Fruit fly (Drosophila melanogaster) whole organism, embryonic: Measurements from ENCODE around the gene drl.

ENCODE experiments used
- Adf1 ChIP-seq: fragments of 200-800 bp; sonication (Bioruptor generic); IDR thresholded peaks from 2 replicates; pipeline ENCODE4 v1.3.6; 2022; ENCODE audit warnings: missing biosample characterization, missing genetic modification characterization
- Antp ChIP-seq: fragments of 200-800 bp; sonication (Bioruptor generic); optimal IDR thresholded peaks from 3 replicates; lab custom pipeline; 2016; ENCODE audit warnings: missing biosample characterization, missing genetic modification characterization
- CG10321 ChIP-seq: fragments of 200-800 bp; sonication (Bioruptor generic); IDR thresholded peaks from 2 replicates; pipeline ENCODE4 v1.3.6; 2022; ENCODE audit warnings: missing biosample characterization, missing genetic modification characterization
- CG12744 ChIP-seq: fragments of 200-800 bp; sonication (Bioruptor generic); optimal IDR thresholded peaks from 2 replicates; lab custom pipeline; 2016; ENCODE audit warnings: missing biosample characterization, missing genetic modification characterization
- CG12769 ChIP-seq: fragments of 200-800 bp; sonication (Bioruptor generic); optimal IDR thresholded peaks from 2 replicates; lab custom pipeline; 2019; ENCODE audit warnings: missing biosample characterization, mild to moderate bottlenecking, missing genetic modification characterization, moderate library complexity
- CG12942 ChIP-seq: fragments of 200-800 bp; sonication (Bioruptor generic); optimal IDR thresholded peaks from 3 replicates; lab custom pipeline; 2016; ENCODE audit warnings: missing biosample characterization, missing genetic modification characterization
- CG14667 ChIP-seq: fragments of 200-800 bp; sonication (Bioruptor generic); IDR thresholded peaks from 2 replicates; pipeline ENCODE4 v1.3.6; 2022; ENCODE audit warnings: missing biosample characterization, missing genetic modification characterization
- CG15696 ChIP-seq: fragments of 200-800 bp; sonication (Bioruptor generic); optimal IDR thresholded peaks from 2 replicates; lab custom pipeline; 2019; ENCODE audit warnings: missing biosample characterization, mild to moderate bottlenecking, missing genetic modification characterization, moderate library complexity
- CG16813 ChIP-seq: fragments of 200-800 bp; sonication (Bioruptor generic); IDR thresholded peaks from 3 replicates; pipeline ENCODE4 v1.3.6; 2022; ENCODE audit warnings: missing biosample characterization, missing genetic modification characterization; ENCODE audit not compliant: partially characterized antibody
- CG16863 ChIP-seq: fragments of 200-800 bp; sonication (Bioruptor generic); optimal IDR thresholded peaks from 3 replicates; lab custom pipeline; 2016; ENCODE audit warnings: missing biosample characterization, missing genetic modification characterization
- CG18262 ChIP-seq: fragments of 200-800 bp; optimal IDR thresholded peaks from 3 replicates; lab custom pipeline; 2019; ENCODE audit warnings: missing biosample characterization, mild to moderate bottlenecking, missing genetic modification characterization, moderate library complexity
- CG30020 ChIP-seq: fragments of 200-800 bp; optimal IDR thresholded peaks from 2 replicates; lab custom pipeline; 2019; ENCODE audit warnings: missing biosample characterization, mild to moderate bottlenecking, missing genetic modification characterization, moderate library complexity
- CG33213 ChIP-seq: fragments of 200-800 bp; sonication (Bioruptor generic); optimal IDR thresholded peaks from 3 replicates; lab custom pipeline; 2016; ENCODE audit warnings: missing biosample characterization, missing genetic modification characterization
- CG34376 ChIP-seq: fragments of 200-800 bp; sonication (Bioruptor generic); optimal IDR thresholded peaks from 2 replicates; lab custom pipeline; 2018; ENCODE audit warnings: missing biosample characterization, mild to moderate bottlenecking, missing genetic modification characterization
- CG3838 ChIP-seq: fragments of 200-800 bp; sonication (Bioruptor generic); optimal IDR thresholded peaks from 3 replicates; lab custom pipeline; 2016; ENCODE audit warnings: missing biosample characterization, missing genetic modification characterization
- CG4360 ChIP-seq: fragments of 200-800 bp; sonication (Bioruptor generic); IDR thresholded peaks from 2 replicates; pipeline ENCODE4 v1.3.6; 2022; ENCODE audit warnings: missing biosample characterization, missing genetic modification characterization
- CG7745 ChIP-seq: fragments of 200-800 bp; sonication (Bioruptor generic); optimal IDR thresholded peaks from 2 replicates; lab custom pipeline; 2018; ENCODE audit warnings: missing biosample characterization, mild to moderate bottlenecking, missing genetic modification characterization, moderate library complexity
- CG8290 ChIP-seq, 3 experiments: fragments of 200-800 bp; sonication (Bioruptor generic); optimal IDR thresholded peaks; 2 replicates each; lab custom pipeline; 2016 to 2019; ENCODE audit warnings: missing biosample characterization in 3 of 3, missing genetic modification characterization in 3 of 3, mild to moderate bottlenecking in 2 of 3, moderate library complexity in 1 of 3
- CG9215 ChIP-seq: fragments of 200-800 bp; sonication (Bioruptor generic); IDR thresholded peaks from 2 replicates; pipeline ENCODE4 v1.3.6; 2022; ENCODE audit warnings: missing biosample characterization, missing genetic modification characterization
- CG9932 ChIP-seq: fragments of 200-800 bp; sonication (Bioruptor generic); IDR thresholded peaks from 2 replicates; pipeline ENCODE4 v1.3.6; 2022; ENCODE audit warnings: missing biosample characterization, missing genetic modification characterization
- D19A ChIP-seq: fragments of 200-800 bp; optimal IDR thresholded peaks from 3 replicates; lab custom pipeline; 2019; ENCODE audit warnings: missing biosample characterization, mild to moderate bottlenecking, missing genetic modification characterization, moderate library complexity
- Dad ChIP-seq: fragments of 200-800 bp; sonication (Bioruptor generic); optimal IDR thresholded peaks from 3 replicates; lab custom pipeline; 2016; ENCODE audit warnings: missing biosample characterization, missing genetic modification characterization
- Gsc ChIP-seq: fragments of 200-800 bp; sonication (Bioruptor generic); IDR thresholded peaks from 2 replicates; pipeline ENCODE4 v1.3.6; 2022; ENCODE audit warnings: missing biosample characterization, missing genetic modification characterization
- HLH4C ChIP-seq: fragments of 200-800 bp; sonication (Bioruptor generic); IDR thresholded peaks from 3 replicates; pipeline ENCODE4 v1.3.6; 2022; ENCODE audit warnings: missing biosample characterization, missing genetic modification characterization; ENCODE audit not compliant: partially characterized antibody
- Lhr ChIP-seq: fragments of 200-800 bp; sonication (Bioruptor generic); optimal IDR thresholded peaks from 3 replicates; lab custom pipeline; 2017; ENCODE audit warnings: mild to moderate bottlenecking, missing biosample characterization, missing genetic modification reagents, missing genetic modification characterization
- MESR4 ChIP-seq: fragments of 200-800 bp; sonication (Bioruptor generic); optimal IDR thresholded peaks from 2 replicates; lab custom pipeline; 2018; ENCODE audit warnings: missing biosample characterization, mild to moderate bottlenecking, missing genetic modification characterization, moderate library complexity
- Mes4 ChIP-seq: fragments of 200-800 bp; sonication (Bioruptor generic); optimal IDR thresholded peaks from 2 replicates; lab custom pipeline; 2016; ENCODE audit warnings: missing biosample characterization, missing genetic modification characterization
- Poxn ChIP-seq: fragments of 200-800 bp; sonication (Bioruptor generic); IDR thresholded peaks from 2 replicates; pipeline ENCODE4 v1.3.6; 2022; ENCODE audit warnings: missing biosample characterization, missing genetic modification characterization
- Side ChIP-seq: fragments of 200-800 bp; sonication (Bioruptor generic); optimal IDR thresholded peaks from 2 replicates; lab custom pipeline; 2016; ENCODE audit warnings: missing biosample characterization, missing genetic modification characterization
- Spps ChIP-seq: fragments of 200-800 bp; sonication (Bioruptor generic); optimal IDR thresholded peaks from 2 replicates; lab custom pipeline; 2018; ENCODE audit warnings: missing biosample characterization, mild to moderate bottlenecking, missing genetic modification characterization
- Stat92E ChIP-seq, 3 experiments: fragments of >200 bp in 2 of 3; fragments of 200-800 bp in 1 of 3; sonication (Bioruptor generic) in 1 of 3; optimal IDR thresholded peaks; 2 replicates each; lab custom pipeline; 2017 to 2019; ENCODE audit warnings: missing biosample characterization in 3 of 3, missing genetic modification characterization in 3 of 3, mild to moderate bottlenecking in 1 of 3, moderate library complexity in 1 of 3
- abd-A ChIP-seq: fragments of 200-800 bp; sonication (Bioruptor generic); optimal IDR thresholded peaks from 3 replicates; lab custom pipeline; 2019; ENCODE audit warnings: missing biosample characterization, mild to moderate bottlenecking, missing genetic modification characterization, moderate library complexity
- ase ChIP-seq: fragments of 200-800 bp; sonication (Bioruptor generic); IDR thresholded peaks from 3 replicates; pipeline ENCODE4 v1.3.6; 2022; ENCODE audit warnings: missing biosample characterization, missing genetic modification characterization
- cg ChIP-seq: fragments of 200-800 bp; sonication (Bioruptor generic); optimal IDR thresholded peaks from 3 replicates; lab custom pipeline; 2019; ENCODE audit warnings: missing biosample characterization, mild to moderate bottlenecking, missing genetic modification characterization, moderate library complexity
- cwo ChIP-seq: fragments of 200-800 bp; sonication (Bioruptor generic); optimal IDR thresholded peaks from 3 replicates; lab custom pipeline; 2017; ENCODE audit warnings: missing biosample characterization, missing genetic modification characterization, mild to moderate bottlenecking, moderate library complexity, missing genetic modification reagents
- fd3F ChIP-seq: fragments of 200-800 bp; sonication (Bioruptor generic); optimal IDR thresholded peaks from 2 replicates; lab custom pipeline; 2018; ENCODE audit warnings: missing biosample characterization, mild to moderate bottlenecking, missing genetic modification characterization, moderate library complexity
- gfzf ChIP-seq: fragments of 200-800 bp; sonication (Bioruptor generic); optimal IDR thresholded peaks from 2 replicates; lab custom pipeline; 2016; ENCODE audit warnings: missing biosample characterization, mild to moderate bottlenecking, missing genetic modification characterization, moderate library complexity
- gro ChIP-seq: fragments of 200-800 bp; sonication (Bioruptor generic); optimal IDR thresholded peaks from 2 replicates; lab custom pipeline; 2016; ENCODE audit warnings: missing biosample characterization, missing genetic modification characterization
- gt ChIP-seq: fragments of 200-800 bp; sonication (Bioruptor generic); IDR thresholded peaks from 2 replicates; pipeline ENCODE4 v1.3.6; 2022; ENCODE audit warnings: missing biosample characterization, missing genetic modification characterization
- jing ChIP-seq: fragments of 200-800 bp; sonication (Bioruptor generic); optimal IDR thresholded peaks from 2 replicates; lab custom pipeline; 2018; ENCODE audit warnings: missing biosample characterization, mild to moderate bottlenecking, missing genetic modification characterization
- ken ChIP-seq: fragments of 200-800 bp; sonication (Bioruptor generic); IDR thresholded peaks from 3 replicates; pipeline ENCODE4 v1.3.6; 2022; ENCODE audit warnings: missing biosample characterization, missing genetic modification characterization
- lmd ChIP-seq: fragments of 200-800 bp; sonication (Bioruptor generic); IDR thresholded peaks from 2 replicates; pipeline ENCODE4 v1.3.6; 2022; ENCODE audit warnings: missing biosample characterization, missing genetic modification characterization
- mld ChIP-seq: fragments of 200-800 bp; sonication (Bioruptor generic); IDR thresholded peaks from 3 replicates; pipeline ENCODE4 v1.3.6; 2022; ENCODE audit warnings: missing biosample characterization, missing genetic modification characterization; ENCODE audit not compliant: partially characterized antibody
- odd ChIP-seq: fragments of 200-800 bp; sonication (Bioruptor generic); optimal IDR thresholded peaks from 2 replicates; lab custom pipeline; 2017; ENCODE audit warnings: missing biosample characterization, mild to moderate bottlenecking, missing genetic modification characterization
- peb ChIP-seq: fragments of 200-800 bp; sonication (Bioruptor generic); IDR thresholded peaks from 2 replicates; pipeline ENCODE4 v1.3.6; 2022; ENCODE audit warnings: missing biosample characterization, missing genetic modification characterization
- pfk ChIP-seq: fragments of 200-800 bp; sonication (Bioruptor generic); optimal IDR thresholded peaks from 2 replicates; lab custom pipeline; 2018; ENCODE audit warnings: missing biosample characterization, mild to moderate bottlenecking, missing genetic modification characterization, moderate library complexity
- so ChIP-seq: fragments of 200-800 bp; sonication (Bioruptor generic); IDR thresholded peaks from 3 replicates; pipeline ENCODE4 v1.3.6; 2022; ENCODE audit warnings: missing biosample characterization, missing genetic modification characterization
- vvl ChIP-seq: fragments of 200-800 bp; sonication (Bioruptor generic); IDR thresholded peaks from 2 replicates; pipeline ENCODE4 v1.3.6; 2022; ENCODE audit warnings: missing biosample characterization, missing genetic modification characterization

drl gene

dm6 chr2L:19164933-19165813 lies 25.0 kb upstream of the drl start (continued):
- TF ChIP-seq HLH4C (no peak), CG12744 (GFP tag; lab: Kevin White, UChicago) (peak; percentile 94), Gsc (GFP tag; lab: Robert Waterston, UW) (no peak), CG16863 (GFP tag; lab: Kevin White, UChicago) (peak; percentile 94), gro (peak; percentile 92), CG3838 (peak; percentile 76), Lhr (peak; percentile 85), CG30020 (tag; lab: Kevin White, UChicago) (peak; percentile 79), CG7745 (peak; percentile 76), CG14667 (GFP tag; lab: Robert Waterston, UW) (peak; percentile 97), Dad (peak; percentile 87), lmd (peak; percentile 96), CG16813 (no peak), vvl (GFP tag; lab: Robert Waterston, UW) (peak; percentile 99), ken (GFP tag; lab: Robert Waterston, UW) (peak; percentile 95), peb (GFP tag; lab: Robert Waterston, UW) (peak; percentile 97), Stat92E (GFP tag; optimal IDR thresholded peaks at IDR 0.05; lab: Kevin White, UChicago) (peak in 1 of 3 experiments; percentile 92), CG9215 (GFP tag; lab: Robert Waterston, UW) (peak; percentile 92), CG12769 (peak; percentile 95), cwo (GFP tag; lab: Kevin White, UChicago) (peak; percentile 96), so (GFP tag; lab: Robert Waterston, UW) (peak; percentile 97), Poxn (GFP tag; lab: Robert Waterston, UW) (peak; percentile 74), CG10321 (GFP tag; lab: Robert Waterston, UW) (peak; percentile 81), Adf1 (GFP tag; lab: Robert Waterston, UW) (peak; percentile 73), D19A (tag; lab: Kevin White, UChicago) (peak; percentile 92), CG33213 (GFP tag; lab: Kevin White, UChicago) (peak; percentile 86), CG15696 (tag; lab: Kevin White, UChicago) (peak; percentile 91), fd3F (GFP tag; lab: Kevin White, UChicago) (peak; percentile 89), Side (GFP tag; lab: Kevin White, UChicago) (peak; percentile 96), CG9932 (GFP tag; lab: Robert Waterston, UW) (peak; percentile 94), Mes4 (GFP tag; lab: Kevin White, UChicago) (peak; percentile 94), gt (GFP tag; lab: Robert Waterston, UW) (peak; percentile 91), pfk (GFP tag; lab: Kevin White, UChicago) (no peak), CG12942 (peak; percentile 96), CG34376 (GFP tag; lab: Kevin White, UChicago) (peak; percentile 91), mld (no peak), cg (GFP tag; lab: Kevin White, UChicago) (no peak), abd-A (tag; lab: Kevin White, UChicago) (peak; percentile 97), CG8290 (GFP tag; optimal IDR thresholded peaks at IDR 0.05; lab: Kevin White, UChicago) (peak; percentile 95), CG8290 (tag; optimal IDR thresholded peaks at IDR 0.05; lab: Kevin White, UChicago) (peak; percentile 70 to 83), Spps (tag; lab: Kevin White, UChicago) (peak; percentile 96), CG18262 (peak; percentile 98), ase (GFP tag; lab: Robert Waterston, UW) (peak; percentile 97), MESR4 (GFP tag; lab: Kevin White, UChicago) (peak; percentile 41), odd (peak; percentile 94), gfzf (GFP tag; lab: Kevin White, UChicago) (peak; percentile 7), jing (GFP tag; lab: Kevin White, UChicago) (peak; percentile 90), CG4360 (GFP tag; lab: Robert Waterston, UW) (peak; percentile 80), Antp (GFP tag; lab: Kevin White, UChicago) (peak; percentile 94)
